Fruit fly (Drosophila melanogaster): ENCODE data around the gene CG17078.

DNA sequence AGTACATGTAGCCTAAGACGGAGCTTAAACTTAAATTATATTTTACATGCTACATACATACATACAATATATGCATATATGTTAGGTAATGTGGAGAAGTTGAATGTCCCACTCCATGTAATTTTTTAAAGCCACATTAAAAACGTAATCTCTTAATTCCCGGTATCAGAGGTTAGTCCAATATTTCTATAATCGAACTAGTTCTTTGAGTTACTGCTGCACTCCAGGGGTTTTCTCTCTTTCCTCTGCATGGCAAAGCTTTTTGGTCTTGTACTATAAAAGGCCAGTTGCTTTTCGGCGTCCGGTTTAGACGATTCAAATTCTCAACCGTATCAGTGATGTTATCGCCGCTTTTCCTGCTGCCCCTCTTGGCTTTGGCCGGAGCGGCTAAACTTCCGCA is 43.8 kb upstream of the CG17078 start, which contains the start of gene CG33127:
- TF ChIP-seq pad (GFP tag; optimal IDR thresholded peaks at IDR 0.05) (no peak), CG7101 (tag; optimal IDR thresholded peaks at IDR 0.05) (no peak), cic (GFP tag; optimal IDR thresholded peaks at IDR 0.05) (no peak), CG12768 (GFP tag; optimal IDR thresholded peaks at IDR 0.05) (no peak), CG14711 (tag; optimal IDR thresholded peaks at IDR 0.05) (no peak), toe (GFP tag; optimal IDR thresholded peaks at IDR 0.05) (no peak), Crg-1 (GFP tag; optimal IDR thresholded peaks at IDR 0.05) (no peak), bab1 (GFP tag; optimal IDR thresholded peaks at IDR 0.05) (no peak), kay (GFP tag; ENCODE audit: borderline replicate concordance) (no peak), CG33017 (tag; optimal IDR thresholded peaks at IDR 0.05) (no peak), CG5204 (GFP tag; optimal IDR thresholded peaks at IDR 0.05) (no peak), ovo (GFP tag; optimal IDR thresholded peaks at IDR 0.05) (no peak), Hr96 (GFP tag; optimal IDR thresholded peaks at IDR 0.05) (no peak)

Data from whole organism, adult.